Fruit fly (Drosophila melanogaster) Kc167 (cell line): Measurements from ENCODE around the gene dpy.

Source experiments
- Myc ChIP-seq: fragments of >200 bp; optimal IDR thresholded peaks from 2 replicates; lab custom pipeline; 2017; ENCODE audit warnings: missing external identifiers
- Sin3A ChIP-seq: fragments of >200 bp; optimal IDR thresholded peaks from 2 replicates; lab custom pipeline; 2018; ENCODE audit warnings: missing external identifiers
- h ChIP-seq: fragments of >200 bp; optimal IDR thresholded peaks from 3 replicates; lab custom pipeline; 2018; ENCODE audit warnings: missing external identifiers
- insv ChIP-seq: fragments of >200 bp; optimal IDR thresholded peaks from 3 replicates; lab custom pipeline; 2018; ENCODE audit warnings: missing external identifiers
- ttk ChIP-seq: sonication (Bioruptor generic); optimal IDR thresholded peaks from 2 replicates; lab custom pipeline; 2017; ENCODE audit warnings: missing external identifiers

dm6 chr2L:4464946-4465345 lies 149.2 kb downstream of the dpy start, which contains the start of gene FIG4:
- TF ChIP-seq insv (lab: Kevin White, UChicago) (no peak), h (lab: Kevin White, UChicago) (no peak), Sin3A (lab: Kevin White, UChicago) (no peak), ttk (lab: Kevin White, UChicago) (no peak), Myc (lab: Kevin White, UChicago) (no peak)
